Worm (Caenorhabditis elegans): ENCODE measurements around the gene B0393.7.

ce11 chrIII:4763509-4763908 is 14.4 kb downstream of the B0393.7 start, which contains the start of gene B0393.4:
- TF ChIP-seq snpc-4 (tag; optimal IDR thresholded peaks at IDR 0.05) (no peak), nhr-237 (tag; optimal IDR thresholded peaks at IDR 0.05) (no peak), unc-62 (GFP tag; optimal IDR thresholded peaks at IDR 0.05) (no peak), lin-13 (tag; optimal IDR thresholded peaks at IDR 0.05) (no peak)
